Worm (Caenorhabditis elegans): ENCODE data around the gene K07E3.9.

K07E3.9 gene

ce11 chrX:8083330-8083729 is 24.7 kb upstream of the K07E3.9 start:
- no peak for TF ChIP-seq sem-2 (GFP tag; optimal IDR thresholded peaks at IDR 0.05)
- no peak for TF ChIP-seq cnd-1 (tag; optimal IDR thresholded peaks at IDR 0.05)
- TF ChIP-seq lsy-2 (tag; optimal IDR thresholded peaks at IDR 0.05), result no peak
- TF ChIP-seq ztf-11 (tag; optimal IDR thresholded peaks at IDR 0.05), result no peak
- no peak for TF ChIP-seq ceh-43 (GFP tag; optimal IDR thresholded peaks at IDR 0.05)
- no peak for TF ChIP-seq zip-8 (tag; optimal IDR thresholded peaks at IDR 0.05)
- TF ChIP-seq unc-62 (GFP tag; optimal IDR thresholded peaks at IDR 0.05), result no peak
- no peak for TF ChIP-seq nhr-2 (tag; optimal IDR thresholded peaks at IDR 0.05)
- TF ChIP-seq M03D4.4 (tag; optimal IDR thresholded peaks at IDR 0.05), result no peak
- TF ChIP-seq bed-3 (GFP tag; optimal IDR thresholded peaks at IDR 0.05), result no peak

- TF ChIP-seq nhr-2 (tag; optimal IDR thresholded peaks at IDR 0.05), result no peak
- TF ChIP-seq tbx-8 (GFP tag; optimal IDR thresholded peaks at IDR 0.05), result no peak
- peak; percentile 9 for TF ChIP-seq elt-1 (tag; optimal IDR thresholded peaks at IDR 0.05; ENCODE audit: borderline replicate concordance, insufficient read depth)
Measured at ce11 chrX:8083919-8084318, 24.1 kb upstream of the K07E3.9 start, which contains the start of gene K07E3.4. Gene K07E3.4, minus strand, starts transcription at chrX:8084018.

- TF ChIP-seq drap-1 (GFP tag; optimal IDR thresholded peaks at IDR 0.05) (no peak), sptf-1 (tag; optimal IDR thresholded peaks at IDR 0.05) (no peak), nhr-237 (tag; optimal IDR thresholded peaks at IDR 0.05) (no peak), M03D4.4 (tag; optimal IDR thresholded peaks at IDR 0.05) (no peak), cnd-1 (tag; optimal IDR thresholded peaks at IDR 0.05) (no peak), ceh-83 (GFP tag; optimal IDR thresholded peaks at IDR 0.05) (no peak), bed-3 (GFP tag; optimal IDR thresholded peaks at IDR 0.05) (no peak), lin-13 (tag; optimal IDR thresholded peaks at IDR 0.05) (no peak), tbx-8 (GFP tag; optimal IDR thresholded peaks at IDR 0.05) (no peak)
Measured at ce11 chrX:8084669-8085068, 23.4 kb upstream of the K07E3.9 start.

- TF ChIP-seq bed-3 (GFP tag; optimal IDR thresholded peaks at IDR 0.05) (no peak), elt-3 (tag; optimal IDR thresholded peaks at IDR 0.05) (no peak), sptf-1 (tag; optimal IDR thresholded peaks at IDR 0.05) (no peak), cnd-1 (tag; optimal IDR thresholded peaks at IDR 0.05) (no peak), flh-1 (GFP tag; optimal IDR thresholded peaks at IDR 0.05) (no peak), mep-1 (tag; optimal IDR thresholded peaks at IDR 0.05) (no peak), ham-2 (GFP tag; optimal IDR thresholded peaks at IDR 0.05) (no peak), lsy-2 (tag; optimal IDR thresholded peaks at IDR 0.05) (no peak), drap-1 (GFP tag; optimal IDR thresholded peaks at IDR 0.05) (no peak), M03D4.4 (tag; optimal IDR thresholded peaks at IDR 0.05) (no peak), unc-62 (GFP tag; optimal IDR thresholded peaks at IDR 0.05) (no peak), hlh-1 (tag; optimal IDR thresholded peaks at IDR 0.05) (no peak)
Measured at ce11 chrX:8086450-8086724, 21.6 kb upstream of the K07E3.9 start, which contains the start of gene dao-3. Gene dao-3, minus strand, starts transcription at chrX:8086550.

- no peak for TF ChIP-seq lin-32 (GFP tag; optimal IDR thresholded peaks at IDR 0.05)
- TF ChIP-seq mab-5 (tag; optimal IDR thresholded peaks at IDR 0.05), result no peak
- TF ChIP-seq elt-1 (tag; optimal IDR thresholded peaks at IDR 0.05; ENCODE audit: borderline replicate concordance, insufficient read depth), result peak; percentile 65
- no peak for TF ChIP-seq pha-4 (tag; optimal IDR thresholded peaks at IDR 0.05)
- TF ChIP-seq sptf-1 (tag; optimal IDR thresholded peaks at IDR 0.05), result no peak
- no peak for TF ChIP-seq drap-1 (GFP tag; optimal IDR thresholded peaks at IDR 0.05)
- TF ChIP-seq bed-3 (GFP tag; optimal IDR thresholded peaks at IDR 0.05), result no peak
- no peak for TF ChIP-seq blmp-1 (tag; optimal IDR thresholded peaks at IDR 0.05)
- no peak for TF ChIP-seq hlh-1 (tag; optimal IDR thresholded peaks at IDR 0.05)
Measured at ce11 chrX:8086725-8087641, 21.0 kb upstream of the K07E3.9 start.

ce11 chrX:8088474-8088873 is 19.5 kb upstream of the K07E3.9 start, which contains the start of gene vem-1:
Gene vem-1, minus strand, starts transcription at chrX:8088574.
- TF ChIP-seq sptf-1 (tag; optimal IDR thresholded peaks at IDR 0.05), result no peak
- TF ChIP-seq ztf-11 (tag; optimal IDR thresholded peaks at IDR 0.05), result no peak
- TF ChIP-seq M03D4.4 (tag; optimal IDR thresholded peaks at IDR 0.05), result no peak
- no peak for TF ChIP-seq tbx-8 (GFP tag; optimal IDR thresholded peaks at IDR 0.05)
- TF ChIP-seq ces-1 (GFP tag; optimal IDR thresholded peaks at IDR 0.05), result no peak
- no peak for TF ChIP-seq blmp-1 (tag; optimal IDR thresholded peaks at IDR 0.05)
- TF ChIP-seq ceh-83 (GFP tag; optimal IDR thresholded peaks at IDR 0.05), result no peak
- no peak for TF ChIP-seq nhr-237 (tag; optimal IDR thresholded peaks at IDR 0.05)
- TF ChIP-seq flh-1 (GFP tag; optimal IDR thresholded peaks at IDR 0.05), result no peak
- no peak for TF ChIP-seq zip-8 (tag; optimal IDR thresholded peaks at IDR 0.05)
- no peak for TF ChIP-seq mls-2 (tag; optimal IDR thresholded peaks at IDR 0.05)
- no peak for TF ChIP-seq lin-13 (tag; optimal IDR thresholded peaks at IDR 0.05)
- TF ChIP-seq snpc-4 (tag; optimal IDR thresholded peaks at IDR 0.05), result no peak
- TF ChIP-seq unc-62 (GFP tag; optimal IDR thresholded peaks at IDR 0.05), result no peak
- TF ChIP-seq lin-32 (GFP tag; optimal IDR thresholded peaks at IDR 0.05), result no peak
- TF ChIP-seq nhr-28 (tag; optimal IDR thresholded peaks at IDR 0.05), result no peak
- no peak for TF ChIP-seq bed-3 (GFP tag; optimal IDR thresholded peaks at IDR 0.05)
